Worm (Caenorhabditis elegans) whole organism, L4 larva: ENCODE data around the gene fbxb-39.
"Not testable (repeated sequence)": the region's sequence is repeated elsewhere in the genome, so short reads cannot be mapped to it uniquely, and the experiment has no call there.

Source experiments
- D1046.2 ChIP-seq: fragments of 200-800 bp; sonication (Bioruptor generic); IDR thresholded peaks from 2 replicates; pipeline ENCODE4 v1.3.6; 2022; ENCODE audit warnings: missing genetic modification characterization, missing compliant biosample characterization
- F37D6.2 ChIP-seq: sonication (generic microtip); optimal IDR thresholded peaks from 2 replicates; lab custom pipeline; 2016; ENCODE audit warnings: mild to moderate bottlenecking, missing genetic modification characterization, missing compliant biosample characterization
- Y105C5A.15 ChIP-seq: fragments of 200-800 bp; sonication (Bioruptor generic); IDR thresholded peaks from 2 replicates; pipeline ENCODE4 v1.3.6; 2022; ENCODE audit warnings: missing genetic modification characterization, missing compliant biosample characterization
- Y48G9A.11 ChIP-seq: fragments of 200-800 bp; sonication (Bioruptor generic); IDR thresholded peaks from 2 replicates; pipeline ENCODE4 v1.3.6; 2022; ENCODE audit warnings: missing genetic modification reagents, missing genetic modification characterization, missing compliant biosample characterization
- aha-1 ChIP-seq: fragments of 150-350 bp; peaks from one replicate; lab custom pipeline; 2014; ENCODE audit warnings: missing biosample characterization, missing genetic modification characterization
- aly-2 ChIP-seq: sonication (generic microtip); optimal IDR thresholded peaks from 2 replicates; lab custom pipeline; 2018; ENCODE audit warnings: missing biosample characterization, missing genetic modification characterization
- ceh-28 ChIP-seq: fragments of 150-350 bp; optimal IDR thresholded peaks from 2 replicates; lab custom pipeline; 2014; ENCODE audit warnings: missing biosample characterization, missing genetic modification reagents, missing genetic modification characterization
- ces-1 ChIP-seq: fragments of 150-350 bp; sonication (generic microtip); optimal IDR thresholded peaks from 4 replicates; lab custom pipeline; 2014; ENCODE audit warnings: missing biosample characterization, missing genetic modification reagents, missing genetic modification characterization
- daf-12 ChIP-seq: fragments of 150-350 bp; optimal IDR thresholded peaks from 2 replicates; lab custom pipeline; 2014; ENCODE audit warnings: missing biosample characterization, missing genetic modification reagents, missing genetic modification characterization
- daf-16 ChIP-seq, 3 experiments: sonication (generic microtip); optimal IDR thresholded peaks; 2 replicates each; lab custom pipeline; 2016 to 2017; ENCODE audit warnings: missing genetic modification characterization in 3 of 3, missing genetic modification reagents in 3 of 3, mild to moderate bottlenecking in 2 of 3, missing compliant biosample characterization in 2 of 3, missing biosample characterization in 1 of 3, moderate library complexity in 1 of 3
- daf-19 ChIP-seq: fragments of 200-800 bp; sonication (Bioruptor generic); conservative IDR thresholded peaks from 2 replicates; pipeline ENCODE4 v1.3.6; 2022; ENCODE audit warnings: missing genetic modification characterization, missing compliant biosample characterization
- dmd-6 ChIP-seq: fragments of 200-800 bp; sonication (Bioruptor generic); IDR thresholded peaks from 2 replicates; pipeline ENCODE4 v1.3.6; 2022; ENCODE audit warnings: missing genetic modification reagents, missing genetic modification characterization, missing compliant biosample characterization
- dpl-1 ChIP-seq: fragments of 150-350 bp; optimal IDR thresholded peaks from 2 replicates; lab custom pipeline; 2014; ENCODE audit warnings: missing biosample characterization, missing genetic modification reagents, missing genetic modification characterization
- fkh-10 ChIP-seq: fragments of 150-350 bp; optimal IDR thresholded peaks from 2 replicates; lab custom pipeline; 2014; ENCODE audit warnings: missing biosample characterization, missing genetic modification reagents, missing genetic modification characterization
- gei-8 ChIP-seq: fragments of 200-800 bp; sonication (Bioruptor generic); optimal IDR thresholded peaks from 2 replicates; lab custom pipeline; 2018; ENCODE audit warnings: mild to moderate bottlenecking, missing genetic modification characterization, missing compliant biosample characterization
- hif-1 ChIP-seq, 2 experiments: sonication (generic microtip); optimal IDR thresholded peaks; 2 replicates each; lab custom pipeline; 2016 to 2017; ENCODE audit warnings: missing compliant biosample characterization in 2 of 2, missing genetic modification characterization in 2 of 2, missing genetic modification reagents in 2 of 2, missing genotype in 2 of 2, mild to moderate bottlenecking in 1 of 2
- hlh-11 ChIP-seq: fragments of 200-800 bp; sonication (Bioruptor generic); optimal IDR thresholded peaks from 2 replicates; lab custom pipeline; 2018; ENCODE audit warnings: mild to moderate bottlenecking, missing genetic modification characterization, missing compliant biosample characterization
- lin-13 ChIP-seq: fragments of 150-350 bp; optimal IDR thresholded peaks from 2 replicates; lab custom pipeline; 2014; ENCODE audit warnings: missing biosample characterization, missing genetic modification reagents, missing genetic modification characterization
- lin-15B ChIP-seq: fragments of 150-350 bp; sonication (generic microtip); optimal IDR thresholded peaks from 3 replicates; lab custom pipeline; 2014; ENCODE audit warnings: missing biosample characterization, missing genetic modification characterization
- lin-29 ChIP-seq: fragments of 200-800 bp; sonication (Bioruptor generic); IDR thresholded peaks from 2 replicates; pipeline ENCODE4 v1.3.6; 2022; ENCODE audit warnings: missing genetic modification reagents, missing genetic modification characterization, missing compliant biosample characterization
- mes-2 ChIP-seq: sonication (generic microtip); optimal IDR thresholded peaks from 2 replicates; lab custom pipeline; 2016; ENCODE audit warnings: missing genotype, mild to moderate bottlenecking, missing genetic modification characterization, missing compliant biosample characterization; ENCODE audit not compliant: poor library complexity, severe bottlenecking
- nhr-10 ChIP-seq: fragments of 150-350 bp; optimal IDR thresholded peaks from 2 replicates; lab custom pipeline; 2014; ENCODE audit warnings: missing biosample characterization, missing genetic modification characterization
- nhr-11 ChIP-seq: fragments of 150-350 bp; optimal IDR thresholded peaks from 2 replicates; lab custom pipeline; 2014; ENCODE audit warnings: missing biosample characterization, missing genetic modification characterization
- nhr-111 ChIP-seq: fragments of 200-800 bp; sonication (Bioruptor generic); optimal IDR thresholded peaks from 2 replicates; lab custom pipeline; 2018; ENCODE audit warnings: mild to moderate bottlenecking, missing genetic modification characterization, missing compliant biosample characterization
- nhr-41 ChIP-seq: fragments of 200-800 bp; sonication (Bioruptor generic); IDR thresholded peaks from 2 replicates; pipeline ENCODE4 v1.3.6; 2022; ENCODE audit warnings: missing genetic modification reagents, missing genetic modification characterization, missing compliant biosample characterization
- pha-4 ChIP-seq, 2 experiments: fragments of 150-350 bp in 1 of 2; fragments of 200-800 bp in 1 of 2; sonication (Bioruptor generic) in 1 of 2; IDR thresholded peaks in 1 of 2; optimal IDR thresholded peaks in 1 of 2; 2 replicates each; pipeline versions ENCODE4 v1.3.6 to Lab custom; 2014 to 2022; ENCODE audit warnings: missing genetic modification characterization in 2 of 2, missing genetic modification reagents in 2 of 2, missing biosample characterization in 1 of 2, missing compliant biosample characterization in 1 of 2
- rbr-2 ChIP-seq: sonication (generic microtip); optimal IDR thresholded peaks from 2 replicates; lab custom pipeline; 2016; ENCODE audit warnings: missing genotype, missing genetic modification characterization, missing compliant biosample characterization
- saeg-2 ChIP-seq: fragments of 200-800 bp; sonication (Bioruptor generic); IDR thresholded peaks from 2 replicates; pipeline ENCODE4 v1.3.6; 2022; ENCODE audit warnings: missing genetic modification reagents, missing genetic modification characterization, missing compliant biosample characterization
- spr-3 ChIP-seq: fragments of 200-800 bp; sonication (Bioruptor generic); optimal IDR thresholded peaks from 2 replicates; lab custom pipeline; 2018; ENCODE audit warnings: mild to moderate bottlenecking, missing genetic modification characterization, missing compliant biosample characterization
- unc-130 ChIP-seq: sonication (generic microtip); optimal IDR thresholded peaks from 2 replicates; lab custom pipeline; 2016; ENCODE audit warnings: missing genetic modification reagents, missing genetic modification characterization, missing compliant biosample characterization
- vab-7 ChIP-seq: fragments of 200-800 bp; sonication (Bioruptor generic); IDR thresholded peaks from 2 replicates; pipeline ENCODE4 v1.3.6; 2022; ENCODE audit warnings: missing genetic modification reagents, missing genetic modification characterization, missing compliant biosample characterization

fbxb-39 gene

ce11 chrII:1024684-1025083 lies 15.7 kb downstream of the fbxb-39 start, which contains the start of gene btb-11:
btb-11 (minus strand) TSS chrII:1024784.
- TF ChIP-seq daf-16 (GFP tag; optimal IDR thresholded peaks at IDR 0.05; lab: Kevin White, UChicago); daf-16 (tag; optimal IDR thresholded peaks at IDR 0.05; lab: Kevin White, UChicago); F37D6.2; gei-8: not testable (repeated sequence)

- TF ChIP-seq daf-19 (GFP tag; lab: Robert Waterston, UW); aha-1 (tag; lab: Kevin White, UChicago); nhr-111 (GFP tag; lab: Kevin White, UChicago): not testable (repeated sequence)
Observed at ce11 chrII:1006375-1006774, 34.0 kb downstream of the fbxb-39 start, which contains the start of gene F45D11.14. F45D11.14 (minus strand) TSS chrII:1006475.

- no peak for TF ChIP-seq lin-15B
- no peak for TF ChIP-seq daf-12 (tag; lab: Kevin White, UChicago)
- no peak for TF ChIP-seq D1046.2 (GFP tag; lab: Robert Waterston, UW)
- TF ChIP-seq nhr-41 (GFP tag; lab: Robert Waterston, UW): no peak
- TF ChIP-seq dmd-6 (GFP tag; lab: Robert Waterston, UW): no peak
- no peak for TF ChIP-seq hif-1 (tag; optimal IDR thresholded peaks at IDR 0.05; lab: Kevin White, UChicago)
- TF ChIP-seq rbr-2 (tag; lab: Kevin White, UChicago): no peak
- TF ChIP-seq fkh-10 (GFP tag; lab: Kevin White, UChicago): no peak
- TF ChIP-seq nhr-11 (tag; lab: Kevin White, UChicago): no peak
- no peak for TF ChIP-seq mes-2 (tag; lab: Kevin White, UChicago)
- TF ChIP-seq, all 104 proteins: peak for 0
Observed at ce11 chrII:1001351-1001750, 39.0 kb downstream of the fbxb-39 start, which contains the start of the genes fbxb-30 and F45D11.5. fbxb-30 (minus strand) TSS chrII:1001451. F45D11.5 (plus strand) TSS chrII:1001702.

ce11 chrII:999493-999892 lies 40.9 kb downstream of the fbxb-39 start, which contains the start of gene fbxb-29:
fbxb-29 (minus strand) TSS chrII:999593.
- TF ChIP-seq ceh-28 (tag; lab: Kevin White, UChicago) (no peak), Y105C5A.15 (GFP tag; lab: Robert Waterston, UW) (no peak), lin-13 (no peak), rbr-2 (tag; lab: Kevin White, UChicago) (no peak), Y48G9A.11 (GFP tag; lab: Robert Waterston, UW) (no peak), hlh-11 (tag; lab: Kevin White, UChicago) (no peak), ces-1 (GFP tag; lab: Kevin White, UChicago) (no peak), vab-7 (GFP tag; lab: Robert Waterston, UW) (no peak), saeg-2 (GFP tag; lab: Robert Waterston, UW) (no peak), unc-130 (GFP tag; lab: Kevin White, UChicago) (no peak), nhr-111 (GFP tag; lab: Kevin White, UChicago) (no peak)
- TF ChIP-seq, all 104 proteins: peak for 0

- TF ChIP-seq nhr-10 (tag; lab: Kevin White, UChicago); spr-3 (GFP tag; lab: Kevin White, UChicago); lin-29 (GFP tag; lab: Robert Waterston, UW): not testable (repeated sequence)
Observed at ce11 chrII:996112-996511, 44.3 kb downstream of the fbxb-39 start, which contains the start of gene F45D11.11. F45D11.11 (minus strand) TSS chrII:996212.

ce11 chrII:994231-994630 lies 46.1 kb downstream of the fbxb-39 start, which contains the start of gene F45D11.7:
F45D11.7 (plus strand) TSS chrII:994531.
- not testable (repeated sequence) for TF ChIP-seq aly-2 (tag; lab: Kevin White, UChicago); dpl-1; pha-4 (GFP tag; IDR thresholded peaks at IDR 0.05; lab: Robert Waterston, UW); pha-4 (tag; optimal IDR thresholded peaks at IDR 0.05; lab: Kevin White, UChicago)
